Worm (Caenorhabditis elegans): Measurements from ENCODE around the gene F46H5.3.

F46H5.3 gene

ce11 chrX:7283136-7283535 is 44.7 kb upstream of the F46H5.3 start:
- TF ChIP-seq blmp-1 (tag; optimal IDR thresholded peaks at IDR 0.05; ENCODE audit: insufficient read depth) (no peak), skn-1 (tag; optimal IDR thresholded peaks at IDR 0.05) (no peak), egl-27 (tag; optimal IDR thresholded peaks at IDR 0.05) (no peak), elt-1 (tag; optimal IDR thresholded peaks at IDR 0.05) (no peak), gmeb-1 (tag; optimal IDR thresholded peaks at IDR 0.05) (no peak), unc-62 (GFP tag; optimal IDR thresholded peaks at IDR 0.05) (no peak), fos-1 (tag; optimal IDR thresholded peaks at IDR 0.05) (no peak), R02D3.7 (tag; optimal IDR thresholded peaks at IDR 0.05) (no peak), elt-3 (tag; optimal IDR thresholded peaks at IDR 0.05) (no peak), lin-11 (tag; optimal IDR thresholded peaks at IDR 0.05) (no peak), dmd-4 (tag; optimal IDR thresholded peaks at IDR 0.05) (no peak), nhr-6 (tag; optimal IDR thresholded peaks at IDR 0.05) (no peak), Y55F3AM.14 (GFP tag; optimal IDR thresholded peaks at IDR 0.05) (no peak), nhr-77 (tag; optimal IDR thresholded peaks at IDR 0.05) (no peak)

ce11 chrX:7281347-7281746 is 42.9 kb upstream of the F46H5.3 start:
- TF ChIP-seq nhr-10 (tag; optimal IDR thresholded peaks at IDR 0.05) (no peak), C34F6.9 (tag; optimal IDR thresholded peaks at IDR 0.05) (peak; percentile 30), lin-11 (tag; optimal IDR thresholded peaks at IDR 0.05) (peak; percentile 12), zag-1 (tag; optimal IDR thresholded peaks at IDR 0.05) (no peak), Y55F3AM.14 (GFP tag; optimal IDR thresholded peaks at IDR 0.05) (no peak)

- TF ChIP-seq ztf-11 (tag; optimal IDR thresholded peaks at IDR 0.05) (no peak), nhr-77 (tag; optimal IDR thresholded peaks at IDR 0.05) (no peak), mdl-1 (tag; optimal IDR thresholded peaks at IDR 0.05) (no peak), lin-13 (GFP tag; optimal IDR thresholded peaks at IDR 0.05) (no peak), elt-1 (tag; optimal IDR thresholded peaks at IDR 0.05) (no peak), mab-5 (tag; optimal IDR thresholded peaks at IDR 0.05) (no peak), nhr-237 (tag; optimal IDR thresholded peaks at IDR 0.05) (no peak), unc-39 (tag; optimal IDR thresholded peaks at IDR 0.05) (no peak), F13H6.1 (tag; optimal IDR thresholded peaks at IDR 0.05) (no peak)
Measured at ce11 chrX:7279671-7280389, 41.4 kb upstream of the F46H5.3 start, which contains the start of gene unc-10. unc-10 (minus strand) TSS chrX:7280322.

- TF ChIP-seq sem-4 (tag; optimal IDR thresholded peaks at IDR 0.05), result no peak
- TF ChIP-seq skn-1 (tag; optimal IDR thresholded peaks at IDR 0.05), result no peak
- no peak for TF ChIP-seq alr-1 (tag; optimal IDR thresholded peaks at IDR 0.05)
- no peak for TF ChIP-seq mdl-1 (tag; optimal IDR thresholded peaks at IDR 0.05)
- no peak for TF ChIP-seq dmd-4 (tag; optimal IDR thresholded peaks at IDR 0.05)
- TF ChIP-seq nhr-129 (tag; optimal IDR thresholded peaks at IDR 0.05), result no peak
- no peak for TF ChIP-seq nhr-12 (tag; optimal IDR thresholded peaks at IDR 0.05)
- no peak for TF ChIP-seq C34F6.9 (tag; optimal IDR thresholded peaks at IDR 0.05)
- no peak for TF ChIP-seq ZK546.5 (tag; optimal IDR thresholded peaks at IDR 0.05)
- TF ChIP-seq nhr-25 (tag; optimal IDR thresholded peaks at IDR 0.05), result no peak
- no peak for TF ChIP-seq Y55F3AM.14 (GFP tag; optimal IDR thresholded peaks at IDR 0.05)
- TF ChIP-seq gmeb-1 (tag; optimal IDR thresholded peaks at IDR 0.05), result no peak
- TF ChIP-seq ztf-1 (GFP tag; conservative IDR thresholded peaks at IDR 0.05), result no peak
- TF ChIP-seq ama-1 (optimal IDR thresholded peaks at IDR 0.05), result no peak
- no peak for TF ChIP-seq mbf-1 (tag; optimal IDR thresholded peaks at IDR 0.05)
- no peak for TF ChIP-seq lin-39 (tag; optimal IDR thresholded peaks at IDR 0.05)
- TF ChIP-seq nhr-23 (tag; optimal IDR thresholded peaks at IDR 0.05), result no peak
- TF ChIP-seq lin-13 (GFP tag; optimal IDR thresholded peaks at IDR 0.05), result no peak
- no peak for TF ChIP-seq ceh-16 (tag; optimal IDR thresholded peaks at IDR 0.05)
Measured at ce11 chrX:7278095-7278494, 39.6 kb upstream of the F46H5.3 start.

- no peak for TF ChIP-seq ceh-82 (tag; optimal IDR thresholded peaks at IDR 0.05)
- TF ChIP-seq snpc-4 (tag; optimal IDR thresholded peaks at IDR 0.05), result no peak
- TF ChIP-seq lin-39 (tag; optimal IDR thresholded peaks at IDR 0.05), result no peak
- TF ChIP-seq skn-1 (tag; optimal IDR thresholded peaks at IDR 0.05), result no peak
- TF ChIP-seq Y55F3AM.14 (GFP tag; optimal IDR thresholded peaks at IDR 0.05), result no peak
- no peak for TF ChIP-seq sem-4 (tag; optimal IDR thresholded peaks at IDR 0.05)
Measured at ce11 chrX:7271968-7272367, 33.5 kb upstream of the F46H5.3 start, which contains the start of gene F46H5.11. F46H5.11 (minus strand) TSS chrX:7272068.

All from whole organism, L2 larva.